Worm (Caenorhabditis elegans): ENCODE results near the gene emc-1.

ce11 chrII:1490813-1491212 lies 9.3 kb downstream of the emc-1 start:
- TF ChIP-seq mef-2 (tag; optimal IDR thresholded peaks at IDR 0.05) = no peak
- no peak for TF ChIP-seq snpc-4 (tag; optimal IDR thresholded peaks at IDR 0.05)
- TF ChIP-seq tbx-2 (tag; optimal IDR thresholded peaks at IDR 0.05) = no peak
- TF ChIP-seq ets-5 (GFP tag; IDR thresholded peaks at IDR 0.05) = no peak
